Fruit fly (Drosophila melanogaster): Measurements from ENCODE around the gene tutl.

DNA sequence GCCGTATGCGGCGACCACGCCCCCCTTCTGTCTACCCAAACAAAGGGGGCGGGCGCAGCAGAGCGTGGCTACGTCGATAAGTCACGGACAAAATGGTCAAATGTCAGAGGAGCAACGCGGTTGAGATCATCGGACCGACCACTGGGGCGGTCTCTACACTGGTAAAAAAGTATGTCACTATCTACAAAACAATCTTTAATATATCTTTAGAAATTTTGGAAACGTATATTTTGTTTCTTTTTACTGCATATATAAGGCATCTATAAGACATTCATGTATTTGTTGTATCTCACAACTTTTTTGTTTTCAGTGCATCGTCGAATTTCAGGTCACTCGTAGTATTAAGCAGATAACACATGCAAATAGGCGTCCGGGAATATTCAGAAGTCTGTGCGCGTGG lies 41.4 kb upstream of the tutl start:
- TF ChIP-seq CG8478 (optimal IDR thresholded peaks at IDR 0.05) (no peak), CTCF (optimal IDR thresholded peaks at IDR 0.05) (no peak)

Data from S2 (cell line).